Fruit fly (Drosophila melanogaster): Measurements from ENCODE around the gene CG4619.

Gene CG4619

dm6 chr2L:9966983-9967737 is 28.5 kb downstream of the CG4619 start, which contains the start of the genes Dref and RpL13 (continued):
- TF ChIP-seq vvl (GFP tag; IDR thresholded peaks at IDR 0.05) (peak; percentile 90), exex (tag; optimal IDR thresholded peaks at IDR 0.05) (peak; percentile 75), CG15601 (tag; optimal IDR thresholded peaks at IDR 0.05) (peak; percentile 90), CG12391 (tag; optimal IDR thresholded peaks at IDR 0.05) (peak; percentile 88), ro (GFP tag; IDR thresholded peaks at IDR 0.05) (no peak), CG10209 (GFP tag; optimal IDR thresholded peaks at IDR 0.05) (peak; percentile 88), CG17829 (tag; optimal IDR thresholded peaks at IDR 0.05) (peak; percentile 86), corto (GFP tag; optimal IDR thresholded peaks at IDR 0.05) (peak; percentile 77), CG1647 (GFP tag; optimal IDR thresholded peaks at IDR 0.05) (peak; percentile 66), CG12744 (GFP tag; optimal IDR thresholded peaks at IDR 0.05) (peak; percentile 80), CG34422 (GFP tag; IDR thresholded peaks at IDR 0.05) (peak; percentile 77; the same call in 2 of the 3 replicates), Atf3 (GFP tag; optimal IDR thresholded peaks at IDR 0.05) (peak; percentile 74), sob (GFP tag; IDR thresholded peaks at IDR 0.05) (peak; percentile 83), CG5245 (GFP tag; optimal IDR thresholded peaks at IDR 0.05) (peak; percentile 46), crp (GFP tag; optimal IDR thresholded peaks at IDR 0.05) (peak in 1 of 2 experiments; percentile 51), fru (optimal IDR thresholded peaks at IDR 0.05) (no peak), CG11560 (tag; IDR thresholded peaks at IDR 0.05) (0 out of 3 replicates have a peak, but pooled peaks have one; percentile 11), CG8359 (GFP tag; optimal IDR thresholded peaks at IDR 0.05; ENCODE audit: borderline replicate concordance) (peak; percentile 79), Ravus (GFP tag; IDR thresholded peaks at IDR 0.05) (no peak), CG8478 (optimal IDR thresholded peaks at IDR 0.05) (no peak), CG31441 (GFP tag; IDR thresholded peaks at IDR 0.05) (peak; percentile 80), E2f2 (GFP tag; IDR thresholded peaks at IDR 0.05) (peak; percentile 84), CG12219 (GFP tag; optimal IDR thresholded peaks at IDR 0.05) (peak; percentile 87), jigr1 (GFP tag; IDR thresholded peaks at IDR 0.05) (no peak), pnt (GFP tag; optimal IDR thresholded peaks at IDR 0.05) (peak; percentile 51), CG12769 (tag; optimal IDR thresholded peaks at IDR 0.05) (no peak), Asciz (GFP tag; optimal IDR thresholded peaks at IDR 0.05) (peak; percentile 92), lov (optimal IDR thresholded peaks at IDR 0.05) (no peak), lov (GFP tag; IDR thresholded peaks at IDR 0.05) (peak; percentile 96), run (tag; optimal IDR thresholded peaks at IDR 0.05) (peak; percentile 78), HLH3B (GFP tag; IDR thresholded peaks at IDR 0.05) (peak; percentile 52; the same call in 1 of the 2 replicates), Camta (GFP tag; optimal IDR thresholded peaks at IDR 0.05) (peak; percentile 88), Hmr (GFP tag; optimal IDR thresholded peaks at IDR 0.05) (peak; percentile 96), Tbp (GFP tag; optimal IDR thresholded peaks at IDR 0.05) (no peak), tll (GFP tag; optimal IDR thresholded peaks at IDR 0.05) (peak in 1 of 2 experiments; percentile 18), CG7357 (GFP tag; IDR thresholded peaks at IDR 0.05) (0 out of 3 replicates have a peak, but pooled peaks have one; percentile 41), Hr78 (GFP tag; optimal IDR thresholded peaks at IDR 0.05) (peak in 1 of 2 experiments; percentile 47), Taf1 (GFP tag; IDR thresholded peaks at IDR 0.05) (no peak; the same call in 1 of the 2 replicates), gem (tag; optimal IDR thresholded peaks at IDR 0.05) (peak; percentile 73), CG18619 (GFP tag; optimal IDR thresholded peaks at IDR 0.05) (peak; percentile 92), pros (GFP tag; optimal IDR thresholded peaks at IDR 0.05) (peak; percentile 60), CG15514 (GFP tag; optimal IDR thresholded peaks at IDR 0.05) (peak; percentile 93), vnd (GFP tag; IDR thresholded peaks at IDR 0.05; ENCODE audit: partially characterized antibody) (peak; percentile 81), CG11456 (GFP tag; IDR thresholded peaks at IDR 0.05) (peak; percentile 87), CG17359 (tag; optimal IDR thresholded peaks at IDR 0.05) (peak; percentile 85), CG30431 (GFP tag; optimal IDR thresholded peaks at IDR 0.05) (peak; percentile 49), CG6854 (GFP tag; optimal IDR thresholded peaks at IDR 0.05) (peak; percentile 94), lmd (GFP tag; IDR thresholded peaks at IDR 0.05) (peak; percentile 59; the same call in 1 of the 2 replicates)
